Fruit fly (Drosophila melanogaster): ENCODE measurements around the gene CG4476.

DNA sequence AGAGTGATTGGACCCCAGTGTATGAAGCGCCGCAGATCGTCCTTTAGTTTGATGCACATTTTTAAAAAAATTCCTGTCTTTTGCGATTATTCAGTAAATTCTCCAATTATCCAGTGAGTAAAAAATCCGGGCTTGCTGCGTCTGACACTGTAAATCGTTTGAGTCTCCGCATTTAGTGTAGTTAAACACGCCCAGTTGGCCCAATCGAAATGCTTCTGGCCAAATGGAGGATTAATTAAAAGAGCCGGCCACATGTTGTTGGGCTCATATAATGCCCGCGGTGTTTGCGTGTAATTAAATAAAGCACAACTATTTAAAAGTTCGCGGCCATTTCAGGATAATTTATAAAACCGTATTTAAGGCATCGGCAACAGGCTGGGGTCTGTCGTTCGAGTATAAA is 24.9 kb downstream of the CG4476 start, which contains the start of gene CG4483:
- TF ChIP-seq kay (GFP tag; ENCODE audit: borderline replicate concordance) (no peak), pad (GFP tag; optimal IDR thresholded peaks at IDR 0.05) (no peak), Hr96 (GFP tag; optimal IDR thresholded peaks at IDR 0.05) (no peak), Crg-1 (GFP tag; optimal IDR thresholded peaks at IDR 0.05) (no peak), CG5204 (GFP tag; optimal IDR thresholded peaks at IDR 0.05) (no peak), Clk (GFP tag; optimal IDR thresholded peaks at IDR 0.05) (no peak), bab1 (GFP tag; optimal IDR thresholded peaks at IDR 0.05) (no peak), tj (GFP tag; optimal IDR thresholded peaks at IDR 0.05) (no peak), Mnt (GFP tag; optimal IDR thresholded peaks at IDR 0.05) (no peak), cic (GFP tag; optimal IDR thresholded peaks at IDR 0.05) (no peak), CG1620 (GFP tag; optimal IDR thresholded peaks at IDR 0.05) (no peak), ovo (GFP tag; optimal IDR thresholded peaks at IDR 0.05) (no peak), CG14711 (tag; optimal IDR thresholded peaks at IDR 0.05) (no peak)
